Fruit fly (Drosophila melanogaster) whole organism, embryonic: Measurements from ENCODE around the gene Lcp65Ag3.

ENCODE experiments used
- Abd-B ChIP-seq: fragments of 200-800 bp; sonication (Bioruptor generic); optimal IDR thresholded peaks from 2 replicates; lab custom pipeline; 2018; ENCODE audit warnings: missing biosample characterization, mild to moderate bottlenecking, missing genetic modification characterization, moderate library complexity
- CG10979 ChIP-seq: fragments of 200-800 bp; sonication (Bioruptor generic); optimal IDR thresholded peaks from 2 replicates; lab custom pipeline; 2018; ENCODE audit warnings: missing biosample characterization, mild to moderate bottlenecking, missing genetic modification characterization, moderate library complexity
- CG11247 ChIP-seq: fragments of 200-800 bp; sonication (Bioruptor generic); IDR thresholded peaks from 2 replicates; pipeline ENCODE4 v1.3.6; 2022; ENCODE audit warnings: missing biosample characterization, missing genetic modification characterization
- CG11504 ChIP-seq: fragments of 200-800 bp; sonication (Bioruptor generic); optimal IDR thresholded peaks from 3 replicates; lab custom pipeline; 2019; ENCODE audit warnings: missing biosample characterization, mild to moderate bottlenecking, missing genetic modification characterization, moderate library complexity
- CG12071 ChIP-seq: fragments of 200-800 bp; sonication (Bioruptor generic); optimal IDR thresholded peaks from 3 replicates; lab custom pipeline; 2018; ENCODE audit warnings: missing biosample characterization, mild to moderate bottlenecking, missing genetic modification characterization
- CG13287 ChIP-seq: fragments of 200-800 bp; sonication (Bioruptor generic); IDR thresholded peaks from 2 replicates; pipeline ENCODE4 v1.3.6; 2022; ENCODE audit warnings: missing biosample characterization, missing genetic modification characterization; ENCODE audit not compliant: partially characterized antibody
- CG13424 ChIP-seq: fragments of 200-800 bp; sonication (Bioruptor generic); optimal IDR thresholded peaks from 2 replicates; lab custom pipeline; 2019; ENCODE audit warnings: missing biosample characterization, mild to moderate bottlenecking, missing genetic modification characterization, moderate library complexity
- CG14710 ChIP-seq: fragments of 200-800 bp; sonication (Bioruptor generic); optimal IDR thresholded peaks from 3 replicates; lab custom pipeline; 2019; ENCODE audit warnings: missing biosample characterization, mild to moderate bottlenecking, missing genetic modification characterization, moderate library complexity
- CG15696 ChIP-seq: fragments of 200-800 bp; sonication (Bioruptor generic); optimal IDR thresholded peaks from 2 replicates; lab custom pipeline; 2019; ENCODE audit warnings: missing biosample characterization, mild to moderate bottlenecking, missing genetic modification characterization, moderate library complexity
- CG1603 ChIP-seq: fragments of 200-800 bp; sonication (Bioruptor generic); optimal IDR thresholded peaks from 2 replicates; lab custom pipeline; 2019; ENCODE audit warnings: missing biosample characterization, mild to moderate bottlenecking, missing genetic modification characterization, moderate library complexity
- CG17186 ChIP-seq: fragments of 200-800 bp; sonication (Bioruptor generic); optimal IDR thresholded peaks from 3 replicates; lab custom pipeline; 2017; ENCODE audit warnings: missing biosample characterization, missing genetic modification reagents, missing genetic modification characterization
- CG18476 ChIP-seq: fragments of 200-800 bp; sonication (Bioruptor generic); optimal IDR thresholded peaks from 2 replicates; lab custom pipeline; 2016; ENCODE audit warnings: missing biosample characterization, mild to moderate bottlenecking, missing genetic modification characterization
- CG2199 ChIP-seq: fragments of 200-800 bp; sonication (Bioruptor generic); IDR thresholded peaks from 3 replicates; pipeline ENCODE4 v1.3.6; 2022; ENCODE audit warnings: missing biosample characterization, missing genetic modification characterization
- CG4328 ChIP-seq: fragments of 200-800 bp; sonication (Bioruptor generic); optimal IDR thresholded peaks from 3 replicates; lab custom pipeline; 2017; ENCODE audit warnings: missing biosample characterization, missing genetic modification reagents, missing genetic modification characterization
- CG7357 ChIP-seq: fragments of 200-800 bp; sonication (Bioruptor generic); IDR thresholded peaks from 3 replicates; pipeline ENCODE4 v1.3.6; 2022; ENCODE audit warnings: missing biosample characterization, missing genetic modification characterization
- CG7987 ChIP-seq: fragments of 200-800 bp; sonication (Bioruptor generic); optimal IDR thresholded peaks from 2 replicates; lab custom pipeline; 2018; ENCODE audit warnings: missing biosample characterization, mild to moderate bottlenecking, missing genetic modification characterization, moderate library complexity
- CG8944 ChIP-seq: fragments of 200-800 bp; sonication (Bioruptor generic); optimal IDR thresholded peaks from 3 replicates; lab custom pipeline; 2016; ENCODE audit warnings: missing biosample characterization, missing genetic modification characterization
- CG9797 ChIP-seq: fragments of 200-800 bp; sonication (Bioruptor generic); optimal IDR thresholded peaks from 3 replicates; lab custom pipeline; 2018; ENCODE audit warnings: missing biosample characterization, mild to moderate bottlenecking, missing genetic modification characterization
- CTCF ChIP-seq: fragments of 200-800 bp; sonication (Bioruptor generic); optimal IDR thresholded peaks from 2 replicates; lab custom pipeline; 2017; ENCODE audit warnings: missing biosample characterization, mild to moderate bottlenecking, missing genetic modification characterization, moderate library complexity
- Dref ChIP-seq: fragments of 200-800 bp; sonication (Bioruptor generic); IDR thresholded peaks from 2 replicates; pipeline ENCODE4 v1.3.6; 2022; ENCODE audit warnings: missing biosample characterization, missing genetic modification characterization
- Ets97D ChIP-seq: fragments of 200-800 bp; sonication (Bioruptor generic); optimal IDR thresholded peaks from 3 replicates; lab custom pipeline; 2016; ENCODE audit warnings: missing biosample characterization, missing genetic modification characterization
- H15 ChIP-seq: fragments of 200-800 bp; sonication (Bioruptor generic); IDR thresholded peaks from 3 replicates; pipeline ENCODE4 v1.3.6; 2022; ENCODE audit warnings: missing biosample characterization, missing genetic modification characterization
- HLHmδ ChIP-seq: fragments of 200-800 bp; sonication (Bioruptor generic); optimal IDR thresholded peaks from 2 replicates; lab custom pipeline; 2018; ENCODE audit warnings: missing biosample characterization, mild to moderate bottlenecking, missing genetic modification characterization, moderate library complexity
- MESR4 ChIP-seq: fragments of 200-800 bp; sonication (Bioruptor generic); optimal IDR thresholded peaks from 2 replicates; lab custom pipeline; 2018; ENCODE audit warnings: missing biosample characterization, mild to moderate bottlenecking, missing genetic modification characterization, moderate library complexity
- Med ChIP-seq: fragments of 200-800 bp; sonication (Bioruptor generic); peaks from one replicate; lab custom pipeline; 2016; ENCODE audit warnings: missing biosample characterization, missing genetic modification characterization, mild to moderate bottlenecking, inconsistent platforms, moderate library complexity
- NFAT ChIP-seq: fragments of 200-800 bp; sonication (Bioruptor generic); IDR thresholded peaks from 2 replicates; pipeline ENCODE4 v1.3.6; 2022; ENCODE audit warnings: missing biosample characterization, missing genetic modification characterization
- Nf-YB ChIP-seq: fragments of 200-800 bp; sonication (Bioruptor generic); optimal IDR thresholded peaks from 3 replicates; lab custom pipeline; 2019; ENCODE audit warnings: missing biosample characterization, mild to moderate bottlenecking, missing genetic modification characterization, moderate library complexity
- Optix ChIP-seq: fragments of 200-800 bp; sonication (Bioruptor generic); IDR thresholded peaks from 3 replicates; pipeline ENCODE4 v1.3.6; 2022; ENCODE audit warnings: missing biosample characterization, missing genetic modification characterization
- Rfx ChIP-seq: fragments of 200-800 bp; sonication (Bioruptor generic); IDR thresholded peaks from 2 replicates; pipeline ENCODE4 v1.3.6; 2022; ENCODE audit warnings: missing biosample characterization, missing genetic modification characterization
- abd-A ChIP-seq: fragments of 200-800 bp; sonication (Bioruptor generic); optimal IDR thresholded peaks from 3 replicates; lab custom pipeline; 2019; ENCODE audit warnings: missing biosample characterization, mild to moderate bottlenecking, missing genetic modification characterization, moderate library complexity
- ac ChIP-seq: fragments of 200-800 bp; sonication (Bioruptor generic); optimal IDR thresholded peaks from 3 replicates; lab custom pipeline; 2017; ENCODE audit warnings: missing biosample characterization, mild to moderate bottlenecking, missing genetic modification characterization
- ap ChIP-seq: fragments of 200-800 bp; sonication (Bioruptor generic); IDR thresholded peaks from 2 replicates; pipeline ENCODE4 v1.3.6; 2022; ENCODE audit warnings: missing biosample characterization, missing genetic modification characterization
- bbx ChIP-seq: fragments of 200-800 bp; sonication (Bioruptor generic); IDR thresholded peaks from 2 replicates; pipeline ENCODE4 v1.3.6; 2022; ENCODE audit warnings: missing biosample characterization, missing genetic modification characterization; ENCODE audit not compliant: partially characterized antibody
- bcd ChIP-seq: fragments of 200-800 bp; sonication (Bioruptor generic); optimal IDR thresholded peaks from 2 replicates; lab custom pipeline; 2017; ENCODE audit warnings: missing biosample characterization, mild to moderate bottlenecking, missing genetic modification characterization
- cad ChIP-seq: fragments of >200 bp; optimal IDR thresholded peaks from 2 replicates; lab custom pipeline; 2017; ENCODE audit warnings: missing biosample characterization, missing genetic modification characterization
- crp ChIP-seq, 2 experiments: fragments of 200-800 bp; sonication (Bioruptor generic); optimal IDR thresholded peaks; 2 replicates in 1 of 2; 3 replicates in 1 of 2; lab custom pipeline; 2017; ENCODE audit warnings: missing biosample characterization in 2 of 2, missing genetic modification characterization in 2 of 2, mild to moderate bottlenecking in 1 of 2, moderate library complexity in 1 of 2
- esg ChIP-seq: fragments of 200-800 bp; sonication (Bioruptor generic); conservative IDR thresholded peaks from 2 replicates; pipeline ENCODE4 v1.3.6; 2022; ENCODE audit warnings: missing biosample characterization, missing genetic modification characterization
- fd102C ChIP-seq: fragments of 200-800 bp; sonication (Bioruptor generic); optimal IDR thresholded peaks from 2 replicates; lab custom pipeline; 2018; ENCODE audit warnings: missing biosample characterization, mild to moderate bottlenecking, missing genetic modification characterization, moderate library complexity
- gsb-n ChIP-seq: fragments of 200-800 bp; sonication (Bioruptor generic); optimal IDR thresholded peaks from 3 replicates; lab custom pipeline; 2018; ENCODE audit warnings: missing biosample characterization, mild to moderate bottlenecking, missing genetic modification characterization
- kni ChIP-seq: fragments of 200-800 bp; sonication (Bioruptor generic); optimal IDR thresholded peaks from 3 replicates; lab custom pipeline; 2017; ENCODE audit warnings: mild to moderate bottlenecking, missing biosample characterization, missing genetic modification reagents, missing genetic modification characterization
- nerfin-1 ChIP-seq: fragments of 200-800 bp; sonication (Bioruptor generic); optimal IDR thresholded peaks from 3 replicates; lab custom pipeline; 2019; ENCODE audit warnings: missing biosample characterization, mild to moderate bottlenecking, missing genetic modification characterization, moderate library complexity
- nerfin-2 ChIP-seq: fragments of 200-800 bp; sonication (Bioruptor generic); IDR thresholded peaks from 2 replicates; pipeline ENCODE4 v1.3.6; 2022; ENCODE audit warnings: missing biosample characterization, missing genetic modification characterization; ENCODE audit not compliant: partially characterized antibody
- pan ChIP-seq, 4 experiments: fragments of >200 bp in 3 of 4; fragments of 200-800 bp in 1 of 4; sonication (Bioruptor generic) in 1 of 4; optimal IDR thresholded peaks in 3 of 4; IDR thresholded peaks in 1 of 4; 2 replicates each; pipeline versions ENCODE4 v1.3.6 to Lab custom; 2017 to 2022; ENCODE audit warnings: missing biosample characterization in 2 of 4, missing genetic modification characterization in 2 of 4, mixed read lengths in 1 of 4
- row ChIP-seq: fragments of 200-800 bp; sonication (Bioruptor generic); IDR thresholded peaks from 3 replicates; pipeline ENCODE4 v1.3.6; 2022; ENCODE audit warnings: missing biosample characterization, missing genetic modification characterization
- sd ChIP-seq: fragments of 200-800 bp; sonication (Bioruptor generic); optimal IDR thresholded peaks from 3 replicates; lab custom pipeline; 2018; ENCODE audit warnings: missing biosample characterization, mild to moderate bottlenecking, missing genetic modification characterization, moderate library complexity
- sens ChIP-seq: fragments of 200-800 bp; sonication (Bioruptor generic); peaks from one replicate; lab custom pipeline; 2016; ENCODE audit warnings: missing biosample characterization, missing genetic modification characterization
- seq ChIP-seq: fragments of 200-800 bp; sonication (Bioruptor generic); IDR thresholded peaks from 2 replicates; pipeline ENCODE4 v1.3.6; 2022; ENCODE audit warnings: missing biosample characterization, missing genetic modification characterization
- stc ChIP-seq: fragments of 200-800 bp; sonication (Bioruptor generic); IDR thresholded peaks from 2 replicates; pipeline ENCODE4 v1.3.6; 2022; ENCODE audit warnings: missing biosample characterization, missing genetic modification characterization
- stwl ChIP-seq: fragments of 200-800 bp; sonication (Bioruptor generic); optimal IDR thresholded peaks from 3 replicates; lab custom pipeline; 2018; ENCODE audit warnings: missing biosample characterization, mild to moderate bottlenecking, missing genetic modification characterization, moderate library complexity
- trem ChIP-seq: fragments of 200-800 bp; optimal IDR thresholded peaks from 3 replicates; lab custom pipeline; 2019; ENCODE audit warnings: missing biosample characterization, mild to moderate bottlenecking, missing genetic modification characterization, moderate library complexity

Lcp65Ag3 gene

dm6 chr3L:6082561-6082960 lies 48.2 kb downstream of the Lcp65Ag3 start, which contains the start of gene CG13293 (continued):
- TF ChIP-seq Med (GFP tag; lab: Kevin White, UChicago), result peak; percentile 63
- no peak for TF ChIP-seq CG13287 (GFP tag; lab: Robert Waterston, UW)
- no peak for TF ChIP-seq esg (GFP tag; lab: Robert Waterston, UW)
- peak; percentile 62 for TF ChIP-seq sens (GFP tag; lab: Kevin White, UChicago)
- 0 out of 3 replicates have a peak, but pooled peaks have one; percentile 21 for TF ChIP-seq H15 (GFP tag; lab: Robert Waterston, UW)
- TF ChIP-seq bbx, result no peak
- TF ChIP-seq Rfx (GFP tag; lab: Robert Waterston, UW), result 0 out of 2 replicates have a peak, but pooled peaks have one; percentile 11
- peak; percentile 27 for TF ChIP-seq CG1603
- peak; percentile 93 for TF ChIP-seq CTCF
- TF ChIP-seq sd, result no peak
- 0 out of 3 replicates have a peak, but pooled peaks have one; percentile 16 for TF ChIP-seq CG7357 (GFP tag; lab: Robert Waterston, UW)
- no peak for TF ChIP-seq CG17186 (GFP tag; lab: Kevin White, UChicago)
- peak; percentile 1 for TF ChIP-seq trem (tag; lab: Kevin White, UChicago)
- TF ChIP-seq CG12071 (GFP tag; lab: Kevin White, UChicago), result no peak
- TF ChIP-seq Dref (GFP tag; lab: Robert Waterston, UW), result 0 out of 2 replicates have a peak, but pooled peaks have one; percentile 14
- no peak for TF ChIP-seq Nf-YB (GFP tag; lab: Kevin White, UChicago)
- TF ChIP-seq NFAT (GFP tag; lab: Robert Waterston, UW), result 0 out of 2 replicates have a peak, but pooled peaks have one; percentile 21
- TF ChIP-seq kni, result no peak
- peak; percentile 16 for TF ChIP-seq CG10979 (tag; lab: Kevin White, UChicago)
- TF ChIP-seq CG11504 (tag; lab: Kevin White, UChicago), result peak; percentile 12
- TF ChIP-seq stwl (tag; lab: Kevin White, UChicago), result peak; percentile 28
- TF ChIP-seq pan (optimal IDR thresholded peaks at IDR 0.05; lab: Kevin White, UChicago), result no peak
- peak in 1 of 2 experiments; percentile 38 for TF ChIP-seq pan (GFP tag; optimal IDR thresholded peaks at IDR 0.05 in 1 of 2, IDR thresholded peaks at IDR 0.05 in 1 of 2)
- TF ChIP-seq MESR4, result peak; percentile 30
- TF ChIP-seq ac (GFP tag; lab: Kevin White, UChicago), result no peak
- TF ChIP-seq CG14710 (tag; lab: Kevin White, UChicago), result peak; percentile 17
- no peak for TF ChIP-seq CG4328 (GFP tag; lab: Kevin White, UChicago)
- no peak for TF ChIP-seq gsb-n (tag; lab: Kevin White, UChicago)
- peak; percentile 15 for TF ChIP-seq nerfin-1
- TF ChIP-seq CG7987 (GFP tag; lab: Kevin White, UChicago), result no peak
- TF ChIP-seq CG8944 (GFP tag; lab: Kevin White, UChicago), result no peak
- TF ChIP-seq CG18476 (GFP tag; lab: Kevin White, UChicago), result peak; percentile 90
- peak; percentile 61 for TF ChIP-seq abd-A (tag; lab: Kevin White, UChicago)
- peak; percentile 28 for TF ChIP-seq cad (GFP tag; lab: Kevin White, UChicago)
- TF ChIP-seq crp (GFP tag; optimal IDR thresholded peaks at IDR 0.05; lab: Kevin White, UChicago), result peak; percentile 39 to 87
- no peak for TF ChIP-seq nerfin-2 (GFP tag; lab: Robert Waterston, UW)
- TF ChIP-seq CG2199 (GFP tag; lab: Robert Waterston, UW), result no peak
- TF ChIP-seq CG9797, result peak; percentile 2
- TF ChIP-seq Abd-B, result no peak
- no peak for TF ChIP-seq stc
- no peak for TF ChIP-seq CG11247
- no peak for TF ChIP-seq CG13424 (tag; lab: Kevin White, UChicago)
- TF ChIP-seq bcd (GFP tag; lab: Kevin White, UChicago), result no peak
- TF ChIP-seq HLHmδ (GFP tag; lab: Kevin White, UChicago), result peak; percentile 25
- peak; percentile 2 for TF ChIP-seq Ets97D (GFP tag; lab: Kevin White, UChicago)
- TF ChIP-seq seq (GFP tag; lab: Robert Waterston, UW), result peak; percentile 97
- TF ChIP-seq Optix (GFP tag; lab: Robert Waterston, UW), result no peak
- peak; percentile 35 for TF ChIP-seq fd102C
- TF ChIP-seq ap (GFP tag; lab: Robert Waterston, UW), result no peak
- TF ChIP-seq row (GFP tag; lab: Robert Waterston, UW), result peak; percentile 61; the same call in 2 of the 3 replicates
- no peak for TF ChIP-seq CG15696 (tag; lab: Kevin White, UChicago)
